Fruit fly (Drosophila melanogaster) whole organism, embryonic: ENCODE measurements around the gene CG34295.

Experiments used
- Abd-B ChIP-seq: fragments of 200-800 bp; sonication (Bioruptor generic); optimal IDR thresholded peaks from 2 replicates; lab custom pipeline; 2018; ENCODE audit warnings: missing biosample characterization, mild to moderate bottlenecking, missing genetic modification characterization, moderate library complexity
- Aef1 ChIP-seq: fragments of 200-800 bp; sonication (Bioruptor generic); IDR thresholded peaks from 3 replicates; pipeline ENCODE4 v1.3.6; 2022; ENCODE audit warnings: missing biosample characterization, missing genetic modification characterization
- Atf6 ChIP-seq: fragments of 200-800 bp; sonication (Bioruptor generic); IDR thresholded peaks from 2 replicates; pipeline ENCODE4 v1.3.6; 2022; ENCODE audit warnings: missing biosample characterization, missing genetic modification characterization
- Bgb ChIP-seq: fragments of 200-800 bp; sonication (Bioruptor generic); IDR thresholded peaks from 2 replicates; pipeline ENCODE4 v1.3.6; 2022; ENCODE audit warnings: missing biosample characterization, missing genetic modification characterization; ENCODE audit not compliant: partially characterized antibody
- CG10147 ChIP-seq: fragments of 200-800 bp; sonication (Bioruptor generic); optimal IDR thresholded peaks from 2 replicates; lab custom pipeline; 2019; ENCODE audit warnings: missing biosample characterization, mild to moderate bottlenecking, missing genetic modification characterization, moderate library complexity
- CG11398 ChIP-seq: fragments of 200-800 bp; sonication (Bioruptor generic); optimal IDR thresholded peaks from 2 replicates; lab custom pipeline; 2016; ENCODE audit warnings: missing biosample characterization, missing genetic modification characterization
- CG11456 ChIP-seq: fragments of 200-800 bp; sonication (Bioruptor generic); IDR thresholded peaks from 3 replicates; pipeline ENCODE4 v1.3.6; 2022; ENCODE audit warnings: missing biosample characterization, missing genetic modification characterization
- CG11560 ChIP-seq: fragments of 200-800 bp; sonication (Bioruptor generic); IDR thresholded peaks from 3 replicates; pipeline ENCODE4 v1.3.6; 2022; ENCODE audit warnings: missing biosample characterization, missing genetic modification characterization
- CG12391 ChIP-seq: fragments of 200-800 bp; sonication (Bioruptor generic); optimal IDR thresholded peaks from 3 replicates; lab custom pipeline; 2018; ENCODE audit warnings: missing biosample characterization, mild to moderate bottlenecking, missing genetic modification characterization, moderate library complexity
- CG12942 ChIP-seq: fragments of 200-800 bp; sonication (Bioruptor generic); optimal IDR thresholded peaks from 3 replicates; lab custom pipeline; 2016; ENCODE audit warnings: missing biosample characterization, missing genetic modification characterization
- CG13775 ChIP-seq: fragments of 200-800 bp; sonication (Bioruptor generic); optimal IDR thresholded peaks from 3 replicates; lab custom pipeline; 2017; ENCODE audit warnings: missing biosample characterization, mild to moderate bottlenecking, missing genetic modification characterization
- CG15073 ChIP-seq: fragments of 200-800 bp; sonication (Bioruptor generic); optimal IDR thresholded peaks from 2 replicates; lab custom pipeline; 2016; ENCODE audit warnings: missing biosample characterization, missing genetic modification characterization
- CG15269 ChIP-seq: fragments of 200-800 bp; sonication (Bioruptor generic); optimal IDR thresholded peaks from 2 replicates; lab custom pipeline; 2018; ENCODE audit warnings: missing biosample characterization, mild to moderate bottlenecking, missing genetic modification characterization, moderate library complexity
- CG15601 ChIP-seq: fragments of 200-800 bp; sonication (Bioruptor generic); optimal IDR thresholded peaks from 3 replicates; lab custom pipeline; 2019; ENCODE audit warnings: missing biosample characterization, mild to moderate bottlenecking, missing genetic modification characterization, moderate library complexity
- CG15696 ChIP-seq: fragments of 200-800 bp; sonication (Bioruptor generic); optimal IDR thresholded peaks from 2 replicates; lab custom pipeline; 2019; ENCODE audit warnings: missing biosample characterization, mild to moderate bottlenecking, missing genetic modification characterization, moderate library complexity
- CG16779 ChIP-seq: fragments of 200-800 bp; sonication (Bioruptor generic); IDR thresholded peaks from 2 replicates; pipeline ENCODE4 v1.3.6; 2022; ENCODE audit warnings: missing biosample characterization, missing genetic modification characterization
- CG17186 ChIP-seq: fragments of 200-800 bp; sonication (Bioruptor generic); optimal IDR thresholded peaks from 3 replicates; lab custom pipeline; 2017; ENCODE audit warnings: missing biosample characterization, missing genetic modification reagents, missing genetic modification characterization
- CG17912 ChIP-seq: fragments of 200-800 bp; sonication (Bioruptor generic); optimal IDR thresholded peaks from 2 replicates; lab custom pipeline; 2018; ENCODE audit warnings: missing biosample characterization, mild to moderate bottlenecking, missing genetic modification characterization
- CG18262 ChIP-seq: fragments of 200-800 bp; optimal IDR thresholded peaks from 3 replicates; lab custom pipeline; 2019; ENCODE audit warnings: missing biosample characterization, mild to moderate bottlenecking, missing genetic modification characterization, moderate library complexity
- CG2712 ChIP-seq: fragments of 200-800 bp; optimal IDR thresholded peaks from 3 replicates; lab custom pipeline; 2019; ENCODE audit warnings: missing biosample characterization, mild to moderate bottlenecking, missing genetic modification characterization, moderate library complexity
- CG30431 ChIP-seq: fragments of 200-800 bp; sonication (Bioruptor generic); optimal IDR thresholded peaks from 2 replicates; lab custom pipeline; 2017; ENCODE audit warnings: missing biosample characterization, missing genetic modification characterization
- CG4360 ChIP-seq: fragments of 200-800 bp; sonication (Bioruptor generic); IDR thresholded peaks from 2 replicates; pipeline ENCODE4 v1.3.6; 2022; ENCODE audit warnings: missing biosample characterization, missing genetic modification characterization
- CG6272 ChIP-seq: fragments of 200-800 bp; sonication (Bioruptor generic); IDR thresholded peaks from 2 replicates; pipeline ENCODE4 v1.3.6; 2022; ENCODE audit warnings: missing biosample characterization, missing genetic modification characterization
- CG9609 ChIP-seq: fragments of 200-800 bp; sonication (Bioruptor generic); optimal IDR thresholded peaks from 3 replicates; lab custom pipeline; 2016; ENCODE audit warnings: missing biosample characterization, missing genetic modification characterization
- CG9797 ChIP-seq: fragments of 200-800 bp; sonication (Bioruptor generic); optimal IDR thresholded peaks from 3 replicates; lab custom pipeline; 2018; ENCODE audit warnings: missing biosample characterization, mild to moderate bottlenecking, missing genetic modification characterization
- CHES-1-like ChIP-seq: fragments of 200-800 bp; sonication (Bioruptor generic); optimal IDR thresholded peaks from 2 replicates; lab custom pipeline; 2016; ENCODE audit warnings: missing biosample characterization, missing genetic modification characterization
- HLH4C ChIP-seq: fragments of 200-800 bp; sonication (Bioruptor generic); IDR thresholded peaks from 3 replicates; pipeline ENCODE4 v1.3.6; 2022; ENCODE audit warnings: missing biosample characterization, missing genetic modification characterization; ENCODE audit not compliant: partially characterized antibody
- Hr39 ChIP-seq: fragments of >200 bp; optimal IDR thresholded peaks from 2 replicates; lab custom pipeline; 2017
- Kr ChIP-seq: fragments of 200-800 bp; sonication (Bioruptor generic); optimal IDR thresholded peaks from 2 replicates; lab custom pipeline; 2017; ENCODE audit warnings: missing biosample characterization, mild to moderate bottlenecking, missing genetic modification characterization
- MTF-1 ChIP-seq: fragments of 200-800 bp; sonication (Bioruptor generic); optimal IDR thresholded peaks from 2 replicates; lab custom pipeline; 2018; ENCODE audit warnings: missing biosample characterization, mild to moderate bottlenecking, missing genetic modification characterization, borderline replicate concordance
- Mad ChIP-seq: fragments of 200-800 bp; sonication (Bioruptor generic); optimal IDR thresholded peaks from 2 replicates; lab custom pipeline; 2016; ENCODE audit warnings: missing biosample characterization, missing genetic modification characterization
- Mrtf ChIP-seq: fragments of 200-800 bp; sonication (Bioruptor generic); IDR thresholded peaks from 3 replicates; pipeline ENCODE4 v1.3.6; 2022; ENCODE audit warnings: missing biosample characterization, missing genetic modification characterization
- NC2β ChIP-seq: fragments of 200-800 bp; sonication (Bioruptor generic); optimal IDR thresholded peaks from 2 replicates; lab custom pipeline; 2016; ENCODE audit warnings: missing biosample characterization, missing genetic modification characterization
- Poxn ChIP-seq: fragments of 200-800 bp; sonication (Bioruptor generic); IDR thresholded peaks from 2 replicates; pipeline ENCODE4 v1.3.6; 2022; ENCODE audit warnings: missing biosample characterization, missing genetic modification characterization
- da ChIP-seq: fragments of 200-800 bp; sonication (Bioruptor generic); optimal IDR thresholded peaks from 2 replicates; lab custom pipeline; 2016; ENCODE audit warnings: missing biosample characterization, missing genetic modification characterization
- dimm ChIP-seq: fragments of 200-800 bp; sonication (Bioruptor generic); IDR thresholded peaks from 2 replicates; pipeline ENCODE4 v1.3.6; 2022; ENCODE audit warnings: missing biosample characterization, missing genetic modification characterization
- disco-r ChIP-seq: fragments of 200-800 bp; sonication (Bioruptor generic); optimal IDR thresholded peaks from 2 replicates; lab custom pipeline; 2016; ENCODE audit warnings: missing biosample characterization, missing genetic modification characterization
- ewg ChIP-seq: fragments of 200-800 bp; sonication (Bioruptor generic); optimal IDR thresholded peaks from 3 replicates; lab custom pipeline; 2017; ENCODE audit warnings: mild to moderate bottlenecking, missing biosample characterization, missing genetic modification reagents, missing genetic modification characterization
- gcm ChIP-seq: fragments of 200-800 bp; sonication (Bioruptor generic); optimal IDR thresholded peaks from 2 replicates; lab custom pipeline; 2019; ENCODE audit warnings: missing biosample characterization, mild to moderate bottlenecking, missing genetic modification characterization, moderate library complexity
- inv ChIP-seq: fragments of 200-800 bp; sonication (Bioruptor generic); IDR thresholded peaks from 2 replicates; pipeline ENCODE4 v1.3.6; 2022; ENCODE audit warnings: missing biosample characterization, missing genetic modification characterization; ENCODE audit not compliant: partially characterized antibody
- ken ChIP-seq: fragments of 200-800 bp; sonication (Bioruptor generic); IDR thresholded peaks from 3 replicates; pipeline ENCODE4 v1.3.6; 2022; ENCODE audit warnings: missing biosample characterization, missing genetic modification characterization
- lmd ChIP-seq: fragments of 200-800 bp; sonication (Bioruptor generic); IDR thresholded peaks from 2 replicates; pipeline ENCODE4 v1.3.6; 2022; ENCODE audit warnings: missing biosample characterization, missing genetic modification characterization
- mirr ChIP-seq: fragments of 200-800 bp; sonication (Bioruptor generic); optimal IDR thresholded peaks from 3 replicates; lab custom pipeline; 2018; ENCODE audit warnings: missing biosample characterization, mild to moderate bottlenecking, missing genetic modification characterization
- pan ChIP-seq, 4 experiments: fragments of >200 bp in 3 of 4; fragments of 200-800 bp in 1 of 4; sonication (Bioruptor generic) in 1 of 4; optimal IDR thresholded peaks in 3 of 4; IDR thresholded peaks in 1 of 4; 2 replicates each; pipeline versions ENCODE4 v1.3.6 to Lab custom; 2017 to 2022; ENCODE audit warnings: missing biosample characterization in 2 of 4, missing genetic modification characterization in 2 of 4, mixed read lengths in 1 of 4
- run ChIP-seq: fragments of 200-800 bp; sonication (Bioruptor generic); optimal IDR thresholded peaks from 3 replicates; lab custom pipeline; 2018; ENCODE audit warnings: missing biosample characterization, mild to moderate bottlenecking, missing genetic modification characterization
- salm ChIP-seq: fragments of 200-800 bp; sonication (Bioruptor generic); optimal IDR thresholded peaks from 2 replicates; lab custom pipeline; 2018; ENCODE audit warnings: missing biosample characterization, mild to moderate bottlenecking, missing genetic modification characterization
- sima ChIP-seq: fragments of 200-800 bp; sonication (Bioruptor generic); optimal IDR thresholded peaks from 2 replicates; lab custom pipeline; 2016; ENCODE audit warnings: missing biosample characterization, missing genetic modification characterization
- tin ChIP-seq: fragments of 200-800 bp; sonication (Bioruptor generic); optimal IDR thresholded peaks from 3 replicates; lab custom pipeline; 2016; ENCODE audit warnings: missing biosample characterization, missing genetic modification characterization
- tio ChIP-seq: fragments of 200-800 bp; sonication (Bioruptor generic); optimal IDR thresholded peaks from 2 replicates; lab custom pipeline; 2017; ENCODE audit warnings: missing biosample characterization, missing genetic modification characterization, inconsistent platforms
- vnd ChIP-seq: fragments of 200-800 bp; sonication (Bioruptor generic); IDR thresholded peaks from 3 replicates; pipeline ENCODE4 v1.3.6; 2022; ENCODE audit warnings: missing biosample characterization, missing genetic modification characterization; ENCODE audit not compliant: partially characterized antibody
- vvl ChIP-seq: fragments of 200-800 bp; sonication (Bioruptor generic); IDR thresholded peaks from 2 replicates; pipeline ENCODE4 v1.3.6; 2022; ENCODE audit warnings: missing biosample characterization, missing genetic modification characterization

Gene CG34295

DNA sequence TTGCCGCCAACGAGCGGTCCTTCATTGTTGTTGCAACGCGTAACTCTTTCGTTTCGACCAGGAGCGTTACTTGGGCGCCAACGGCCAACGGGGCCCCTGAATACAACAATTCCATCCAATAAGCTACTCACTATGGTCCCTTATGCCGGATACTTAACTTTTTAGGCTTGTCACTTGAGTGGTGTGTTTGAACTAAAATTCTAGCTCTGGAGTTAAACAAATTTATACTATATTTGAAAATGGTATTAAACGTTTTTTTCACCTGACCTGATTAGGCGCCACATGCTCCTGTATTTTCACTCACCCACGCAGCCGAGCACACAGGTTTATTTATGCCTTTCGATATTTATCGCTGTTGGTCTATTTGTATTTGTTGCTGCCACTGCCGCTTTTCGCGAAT, 15.7 kb downstream of the CG34295 start (continued):
- TF ChIP-seq CG10147 (GFP tag; lab: Kevin White, UChicago): no peak
- no peak for TF ChIP-seq gcm (GFP tag; lab: Kevin White, UChicago)
- no peak for TF ChIP-seq da (GFP tag; lab: Kevin White, UChicago)
- TF ChIP-seq CG2712: no peak
- TF ChIP-seq CG9609 (GFP tag; lab: Kevin White, UChicago): no peak
- TF ChIP-seq salm (tag; lab: Kevin White, UChicago): no peak
- TF ChIP-seq tio (GFP tag; lab: Kevin White, UChicago): peak; percentile 9
- 0 out of 3 replicates have a peak, but pooled peaks have one; percentile 26 for TF ChIP-seq vnd (GFP tag; lab: Robert Waterston, UW)
- no peak for TF ChIP-seq dimm
- TF ChIP-seq CG6272 (GFP tag; lab: Robert Waterston, UW): no peak
- TF ChIP-seq ken (GFP tag; lab: Robert Waterston, UW): no peak
- TF ChIP-seq HLH4C (GFP tag; lab: Robert Waterston, UW): no peak
- no peak for TF ChIP-seq sima (GFP tag; lab: Kevin White, UChicago)
- TF ChIP-seq CG4360 (GFP tag; lab: Robert Waterston, UW): no peak
- no peak for TF ChIP-seq disco-r (GFP tag; lab: Kevin White, UChicago)
- TF ChIP-seq lmd (GFP tag; lab: Robert Waterston, UW): 0 out of 2 replicates have a peak, but pooled peaks have one; percentile 18
- TF ChIP-seq ewg (GFP tag; lab: Kevin White, UChicago): no peak
- TF ChIP-seq CG16779 (GFP tag; lab: Robert Waterston, UW): no peak
- TF ChIP-seq mirr: no peak
- TF ChIP-seq CG17912 (GFP tag; lab: Kevin White, UChicago): no peak
- no peak for TF ChIP-seq CG17186 (GFP tag; lab: Kevin White, UChicago)
- no peak for TF ChIP-seq run (tag; lab: Kevin White, UChicago)
- TF ChIP-seq CG15269 (tag; lab: Kevin White, UChicago): no peak
- peak; percentile 21 for TF ChIP-seq CG30431
- TF ChIP-seq Abd-B (GFP tag; lab: Kevin White, UChicago): peak; percentile 40
- no peak for TF ChIP-seq CG11456 (GFP tag; lab: Robert Waterston, UW)
- 0 out of 3 replicates have a peak, but pooled peaks have one; percentile 14 for TF ChIP-seq Aef1 (GFP tag; lab: Robert Waterston, UW)
- TF ChIP-seq CG11560 (tag; lab: Robert Waterston, UW): 0 out of 3 replicates have a peak, but pooled peaks have one; percentile 22
- no peak for TF ChIP-seq Hr39 (lab: Kevin White, UChicago)
- TF ChIP-seq MTF-1 (GFP tag; lab: Kevin White, UChicago): no peak
- TF ChIP-seq CG9797 (GFP tag; lab: Kevin White, UChicago): no peak
- TF ChIP-seq CG11398: no peak
- no peak for TF ChIP-seq tin (GFP tag; lab: Kevin White, UChicago)
- no peak for TF ChIP-seq Atf6 (GFP tag; lab: Robert Waterston, UW)
- TF ChIP-seq inv (GFP tag; lab: Robert Waterston, UW): peak; percentile 33; the same call in 1 of the 2 replicates
- TF ChIP-seq CG13775 (GFP tag; lab: Kevin White, UChicago): peak; percentile 15
- TF ChIP-seq CG18262: peak; percentile 24
- TF ChIP-seq NC2β (GFP tag; lab: Kevin White, UChicago): no peak
- TF ChIP-seq CG15073 (GFP tag; lab: Kevin White, UChicago): no peak
- no peak for TF ChIP-seq CHES-1-like (GFP tag; lab: Kevin White, UChicago)
- TF ChIP-seq Kr (GFP tag; lab: Kevin White, UChicago): no peak
- TF ChIP-seq pan (optimal IDR thresholded peaks at IDR 0.05; lab: Kevin White, UChicago): no peak
- no peak for TF ChIP-seq pan (GFP tag; optimal IDR thresholded peaks at IDR 0.05 in 1 of 2, IDR thresholded peaks at IDR 0.05 in 1 of 2)
- no peak for TF ChIP-seq Poxn (GFP tag; lab: Robert Waterston, UW)
- peak; percentile 3 for TF ChIP-seq CG15601
- TF ChIP-seq CG12391 (tag; lab: Kevin White, UChicago): peak; percentile 29
- TF ChIP-seq Bgb (GFP tag; lab: Robert Waterston, UW): no peak
- no peak for TF ChIP-seq Mad (GFP tag; lab: Kevin White, UChicago)
- 0 out of 3 replicates have a peak, but pooled peaks have one; percentile 18 for TF ChIP-seq Mrtf (GFP tag; lab: Robert Waterston, UW)
- no peak for TF ChIP-seq CG15696 (tag; lab: Kevin White, UChicago)
- no peak for TF ChIP-seq CG12942 (GFP tag; lab: Kevin White, UChicago)
- no peak for TF ChIP-seq vvl (GFP tag; lab: Robert Waterston, UW)
